Fruit fly (Drosophila melanogaster) whole organism, embryonic: Measurements from ENCODE around the gene CG31798.
A peak's percentile ranks its signal among the peaks of the same experiment; 100 is the strongest.

ENCODE experiments used
- Abd-B ChIP-seq: fragments of 200-800 bp; sonication (Bioruptor generic); optimal IDR thresholded peaks from 2 replicates; lab custom pipeline; 2018; ENCODE audit warnings: missing biosample characterization, mild to moderate bottlenecking, missing genetic modification characterization, moderate library complexity
- Aef1 ChIP-seq: fragments of 200-800 bp; sonication (Bioruptor generic); IDR thresholded peaks from 3 replicates; pipeline ENCODE4 v1.3.6; 2022; ENCODE audit warnings: missing biosample characterization, missing genetic modification characterization
- Atf3 ChIP-seq: fragments of 200-800 bp; sonication (Bioruptor generic); optimal IDR thresholded peaks from 3 replicates; lab custom pipeline; 2016; ENCODE audit warnings: missing biosample characterization, missing genetic modification characterization
- CG1024 ChIP-seq: fragments of 200-800 bp; sonication (Bioruptor generic); IDR thresholded peaks from 2 replicates; pipeline ENCODE4 v1.3.6; 2022; ENCODE audit warnings: missing biosample characterization, missing genetic modification characterization
- CG10321 ChIP-seq: fragments of 200-800 bp; sonication (Bioruptor generic); IDR thresholded peaks from 2 replicates; pipeline ENCODE4 v1.3.6; 2022; ENCODE audit warnings: missing biosample characterization, missing genetic modification characterization
- CG10462 ChIP-seq: fragments of 200-800 bp; sonication (Bioruptor generic); optimal IDR thresholded peaks from 2 replicates; lab custom pipeline; 2016; ENCODE audit warnings: missing biosample characterization, missing genetic modification characterization
- CG15269 ChIP-seq: fragments of 200-800 bp; sonication (Bioruptor generic); optimal IDR thresholded peaks from 2 replicates; lab custom pipeline; 2018; ENCODE audit warnings: missing biosample characterization, mild to moderate bottlenecking, missing genetic modification characterization, moderate library complexity
- CG1602 ChIP-seq: fragments of 200-800 bp; sonication (Bioruptor generic); optimal IDR thresholded peaks from 3 replicates; lab custom pipeline; 2016; ENCODE audit warnings: missing biosample characterization, missing genetic modification characterization
- CG1603 ChIP-seq: fragments of 200-800 bp; sonication (Bioruptor generic); optimal IDR thresholded peaks from 2 replicates; lab custom pipeline; 2019; ENCODE audit warnings: missing biosample characterization, mild to moderate bottlenecking, missing genetic modification characterization, moderate library complexity
- CG18262 ChIP-seq: fragments of 200-800 bp; optimal IDR thresholded peaks from 3 replicates; lab custom pipeline; 2019; ENCODE audit warnings: missing biosample characterization, mild to moderate bottlenecking, missing genetic modification characterization, moderate library complexity
- CG2129 ChIP-seq: fragments of 200-800 bp; sonication (Bioruptor generic); IDR thresholded peaks from 2 replicates; pipeline ENCODE4 v1.3.6; 2022; ENCODE audit warnings: missing biosample characterization, missing genetic modification characterization; ENCODE audit not compliant: partially characterized antibody
- CG2202 ChIP-seq: fragments of 200-800 bp; sonication (Bioruptor generic); optimal IDR thresholded peaks from 2 replicates; lab custom pipeline; 2018; ENCODE audit warnings: missing biosample characterization, mild to moderate bottlenecking, missing genetic modification characterization
- CG2678 ChIP-seq: fragments of 200-800 bp; sonication (Bioruptor generic); optimal IDR thresholded peaks from 3 replicates; lab custom pipeline; 2019; ENCODE audit warnings: missing biosample characterization, mild to moderate bottlenecking, missing genetic modification characterization, moderate library complexity
- CG30403 ChIP-seq: fragments of 200-800 bp; sonication (Bioruptor generic); optimal IDR thresholded peaks from 3 replicates; lab custom pipeline; 2016; ENCODE audit warnings: missing biosample characterization, missing genetic modification characterization
- CG3065 ChIP-seq: fragments of 200-800 bp; sonication (Bioruptor generic); optimal IDR thresholded peaks from 2 replicates; lab custom pipeline; 2016; ENCODE audit warnings: missing biosample characterization, missing genetic modification characterization
- CG33557 ChIP-seq: fragments of 200-800 bp; sonication (Bioruptor generic); optimal IDR thresholded peaks from 2 replicates; lab custom pipeline; 2019; ENCODE audit warnings: missing biosample characterization, mild to moderate bottlenecking, missing genetic modification characterization, moderate library complexity
- CG6254 ChIP-seq: fragments of 200-800 bp; sonication (Bioruptor generic); optimal IDR thresholded peaks from 3 replicates; lab custom pipeline; 2017; ENCODE audit warnings: mild to moderate bottlenecking, missing biosample characterization, missing genetic modification reagents, missing genetic modification characterization
- CG6765 ChIP-seq: fragments of 200-800 bp; sonication (Bioruptor generic); optimal IDR thresholded peaks from 3 replicates; lab custom pipeline; 2017; ENCODE audit warnings: missing biosample characterization, mild to moderate bottlenecking, missing genetic modification characterization
- CG6813 ChIP-seq: fragments of 200-800 bp; sonication (Bioruptor generic); optimal IDR thresholded peaks from 2 replicates; lab custom pipeline; 2017; ENCODE audit warnings: missing biosample characterization, missing genetic modification characterization, mild to moderate bottlenecking, moderate library complexity, missing genetic modification reagents
- CG7928 ChIP-seq: fragments of 200-800 bp; sonication (Bioruptor generic); optimal IDR thresholded peaks from 2 replicates; lab custom pipeline; 2017; ENCODE audit warnings: missing biosample characterization, mild to moderate bottlenecking, missing genetic modification characterization
- D19B ChIP-seq: fragments of 200-800 bp; sonication (Bioruptor generic); optimal IDR thresholded peaks from 2 replicates; lab custom pipeline; 2017; ENCODE audit warnings: missing biosample characterization, mild to moderate bottlenecking, missing genetic modification characterization
- H15 ChIP-seq: fragments of 200-800 bp; sonication (Bioruptor generic); IDR thresholded peaks from 3 replicates; pipeline ENCODE4 v1.3.6; 2022; ENCODE audit warnings: missing biosample characterization, missing genetic modification characterization
- HLH4C ChIP-seq: fragments of 200-800 bp; sonication (Bioruptor generic); IDR thresholded peaks from 3 replicates; pipeline ENCODE4 v1.3.6; 2022; ENCODE audit warnings: missing biosample characterization, missing genetic modification characterization; ENCODE audit not compliant: partially characterized antibody
- NfI ChIP-seq: fragments of 200-800 bp; sonication (Bioruptor generic); optimal IDR thresholded peaks from 3 replicates; lab custom pipeline; 2018; ENCODE audit warnings: missing biosample characterization, mild to moderate bottlenecking, missing genetic modification characterization, moderate library complexity
- Oli ChIP-seq: fragments of 200-800 bp; sonication (Bioruptor generic); optimal IDR thresholded peaks from 2 replicates; lab custom pipeline; 2018; ENCODE audit warnings: missing biosample characterization, mild to moderate bottlenecking, missing genetic modification characterization, moderate library complexity
- Rx ChIP-seq: fragments of 200-800 bp; sonication (Bioruptor generic); IDR thresholded peaks from 2 replicates; pipeline ENCODE4 v1.3.6; 2022; ENCODE audit warnings: missing biosample characterization, missing genetic modification characterization
- Tbp ChIP-seq: fragments of >200 bp; optimal IDR thresholded peaks from 2 replicates; lab custom pipeline; 2018; ENCODE audit warnings: missing biosample characterization, missing genetic modification characterization
- az2 ChIP-seq: fragments of 200-800 bp; sonication (Bioruptor generic); optimal IDR thresholded peaks from 3 replicates; lab custom pipeline; 2016; ENCODE audit warnings: missing biosample characterization, missing genetic modification characterization
- bcd ChIP-seq: fragments of 200-800 bp; sonication (Bioruptor generic); optimal IDR thresholded peaks from 2 replicates; lab custom pipeline; 2017; ENCODE audit warnings: missing biosample characterization, mild to moderate bottlenecking, missing genetic modification characterization
- bowl ChIP-seq: fragments of 200-800 bp; sonication (Bioruptor generic); IDR thresholded peaks from 2 replicates; pipeline ENCODE4 v1.3.6; 2022; ENCODE audit warnings: missing biosample characterization, missing genetic modification characterization
- cato ChIP-seq: fragments of 200-800 bp; sonication (Bioruptor generic); optimal IDR thresholded peaks from 2 replicates; lab custom pipeline; 2016; ENCODE audit warnings: missing biosample characterization, missing genetic modification characterization, borderline replicate concordance
- crol ChIP-seq: fragments of 200-800 bp; sonication (Bioruptor generic); IDR thresholded peaks from 2 replicates; pipeline ENCODE4 v1.3.6; 2022; ENCODE audit warnings: missing biosample characterization, missing genetic modification characterization
- cwo ChIP-seq: fragments of 200-800 bp; sonication (Bioruptor generic); optimal IDR thresholded peaks from 3 replicates; lab custom pipeline; 2017; ENCODE audit warnings: missing biosample characterization, missing genetic modification characterization, mild to moderate bottlenecking, moderate library complexity, missing genetic modification reagents
- dan ChIP-seq: fragments of 200-800 bp; sonication (Bioruptor generic); IDR thresholded peaks from 2 replicates; pipeline ENCODE4 v1.3.6; 2022; ENCODE audit warnings: missing biosample characterization, missing genetic modification characterization
- dati ChIP-seq: fragments of 200-800 bp; sonication (Bioruptor generic); IDR thresholded peaks from 2 replicates; pipeline ENCODE4 v1.3.6; 2022; ENCODE audit warnings: missing biosample characterization, missing genetic modification characterization
- dmrt99B ChIP-seq: fragments of 200-800 bp; sonication (Bioruptor generic); optimal IDR thresholded peaks from 2 replicates; lab custom pipeline; 2018; ENCODE audit warnings: missing biosample characterization, mild to moderate bottlenecking, missing genetic modification characterization, moderate library complexity
- eve ChIP-seq, 2 experiments: fragments of >200 bp; optimal IDR thresholded peaks; 2 replicates each; lab custom pipeline; 2017; ENCODE audit warnings: missing biosample characterization in 2 of 2, missing genetic modification characterization in 2 of 2
- gem ChIP-seq: fragments of 200-800 bp; sonication (Bioruptor generic); optimal IDR thresholded peaks from 2 replicates; lab custom pipeline; 2019; ENCODE audit warnings: missing biosample characterization, mild to moderate bottlenecking, missing genetic modification characterization, moderate library complexity
- gt ChIP-seq: fragments of 200-800 bp; sonication (Bioruptor generic); IDR thresholded peaks from 2 replicates; pipeline ENCODE4 v1.3.6; 2022; ENCODE audit warnings: missing biosample characterization, missing genetic modification characterization
- ken ChIP-seq: fragments of 200-800 bp; sonication (Bioruptor generic); IDR thresholded peaks from 3 replicates; pipeline ENCODE4 v1.3.6; 2022; ENCODE audit warnings: missing biosample characterization, missing genetic modification characterization
- lbe ChIP-seq: fragments of 200-800 bp; sonication (Bioruptor generic); optimal IDR thresholded peaks from 2 replicates; lab custom pipeline; 2016; ENCODE audit warnings: missing biosample characterization, mild to moderate bottlenecking, missing genetic modification characterization
- lmd ChIP-seq: fragments of 200-800 bp; sonication (Bioruptor generic); IDR thresholded peaks from 2 replicates; pipeline ENCODE4 v1.3.6; 2022; ENCODE audit warnings: missing biosample characterization, missing genetic modification characterization
- mirr ChIP-seq: fragments of 200-800 bp; sonication (Bioruptor generic); optimal IDR thresholded peaks from 3 replicates; lab custom pipeline; 2018; ENCODE audit warnings: missing biosample characterization, mild to moderate bottlenecking, missing genetic modification characterization
- nerfin-2 ChIP-seq: fragments of 200-800 bp; sonication (Bioruptor generic); IDR thresholded peaks from 2 replicates; pipeline ENCODE4 v1.3.6; 2022; ENCODE audit warnings: missing biosample characterization, missing genetic modification characterization; ENCODE audit not compliant: partially characterized antibody
- psq ChIP-seq: fragments of 200-800 bp; sonication (Bioruptor generic); optimal IDR thresholded peaks from 2 replicates; lab custom pipeline; 2017; ENCODE audit warnings: missing biosample characterization, missing genetic modification characterization
- sqz ChIP-seq: fragments of 200-800 bp; sonication (Bioruptor generic); optimal IDR thresholded peaks from 3 replicates; lab custom pipeline; 2018; ENCODE audit warnings: missing biosample characterization, mild to moderate bottlenecking, missing genetic modification characterization
- ttk ChIP-seq: fragments of 200-800 bp; sonication (Bioruptor generic); IDR thresholded peaks from 2 replicates; pipeline ENCODE4 v2.1.2; 2022; ENCODE audit warnings: missing biosample characterization, missing genetic modification characterization
- twi ChIP-seq: fragments of 200-800 bp; optimal IDR thresholded peaks from 2 replicates; lab custom pipeline; 2019; ENCODE audit warnings: missing biosample characterization, mild to moderate bottlenecking, missing genetic modification characterization, moderate library complexity
- vfl ChIP-seq: fragments of 200-800 bp; sonication (Bioruptor generic); optimal IDR thresholded peaks from 2 replicates; lab custom pipeline; 2016; ENCODE audit warnings: missing biosample characterization, missing genetic modification characterization
- zen ChIP-seq: fragments of 200-800 bp; sonication (Bioruptor generic); optimal IDR thresholded peaks from 3 replicates; lab custom pipeline; 2018; ENCODE audit warnings: missing biosample characterization, mild to moderate bottlenecking, missing genetic modification characterization, moderate library complexity

Gene CG31798

dm6 chr2L:19397617-19398316, 3.8 kb downstream of the CG31798 start (continued):
- TF ChIP-seq HLH4C (GFP tag; lab: Robert Waterston, UW) (no peak), CG2202 (no peak), az2 (GFP tag; lab: Kevin White, UChicago) (peak; percentile 16), mirr (GFP tag; lab: Kevin White, UChicago) (no peak), CG18262 (tag; lab: Kevin White, UChicago) (peak; percentile 2), D19B (peak; percentile 3), dan (GFP tag; lab: Robert Waterston, UW) (no peak), ttk (GFP tag; lab: Robert Waterston, UW) (no peak), vfl (peak; percentile 18), CG10462 (GFP tag; lab: Kevin White, UChicago) (no peak), NfI (peak; percentile 12), CG33557 (GFP tag; lab: Kevin White, UChicago) (no peak), CG1603 (tag; lab: Kevin White, UChicago) (peak; percentile 13), gt (GFP tag; lab: Robert Waterston, UW) (no peak), bowl (no peak), CG6765 (GFP tag; lab: Kevin White, UChicago) (no peak), H15 (GFP tag; lab: Robert Waterston, UW) (no peak), psq (no peak), bcd (GFP tag; lab: Kevin White, UChicago) (peak; percentile 5), CG10321 (no peak), CG30403 (GFP tag; lab: Kevin White, UChicago) (peak; percentile 37), lmd (GFP tag; lab: Robert Waterston, UW) (no peak; the same call in 1 of the 2 replicates), CG1024 (no peak), CG1602 (GFP tag; lab: Kevin White, UChicago) (no peak), Atf3 (GFP tag; lab: Kevin White, UChicago) (no peak), eve (GFP tag; optimal IDR thresholded peaks at IDR 0.05; lab: Kevin White, UChicago) (peak in 1 of 2 experiments; percentile 79), lbe (GFP tag; lab: Kevin White, UChicago) (no peak), CG6813 (GFP tag; lab: Kevin White, UChicago) (no peak), CG2129 (GFP tag; lab: Robert Waterston, UW) (no peak), Oli (tag; lab: Kevin White, UChicago) (peak; percentile 32), dmrt99B (tag; lab: Kevin White, UChicago) (peak; percentile 52), twi (no peak), CG15269 (tag; lab: Kevin White, UChicago) (peak; percentile 42), Tbp (no peak), CG6254 (GFP tag; lab: Kevin White, UChicago) (peak; percentile 3), Rx (GFP tag; lab: Robert Waterston, UW) (no peak), Abd-B (GFP tag; lab: Kevin White, UChicago) (no peak), ken (GFP tag; lab: Robert Waterston, UW) (no peak), crol (GFP tag; lab: Robert Waterston, UW) (no peak), cwo (GFP tag; lab: Kevin White, UChicago) (no peak), CG7928 (GFP tag; lab: Kevin White, UChicago) (no peak), sqz (no peak), zen (no peak), nerfin-2 (GFP tag; lab: Robert Waterston, UW) (no peak), CG2678 (tag; lab: Kevin White, UChicago) (peak; percentile 64), gem (tag; lab: Kevin White, UChicago) (peak; percentile 53), dati (GFP tag; lab: Robert Waterston, UW) (no peak), CG3065 (GFP tag; lab: Kevin White, UChicago) (no peak), Aef1 (GFP tag; lab: Robert Waterston, UW) (no peak; the same call in 2 of the 3 replicates), cato (GFP tag; lab: Kevin White, UChicago) (no peak)
